Fruit fly (Drosophila melanogaster) S2 (cell line): ENCODE data around the gene CG7945.

Source experiments
- CG8478 ChIP-seq: fragments of >200 bp; optimal IDR thresholded peaks from 2 replicates; lab custom pipeline; 2018
- CTCF ChIP-seq, 2 experiments: fragments of >200 bp; optimal IDR thresholded peaks; 2 replicates each; lab custom pipeline; 2018

dm6 chr3L:15509398-15509797 lies 14.5 kb downstream of the CG7945 start, which contains the start of the genes gdl and gdl-ORF39:
- TF ChIP-seq CG8478 (lab: Kevin White, UChicago) (no peak), CTCF (optimal IDR thresholded peaks at IDR 0.05; lab: Kevin White, UChicago) (no peak)
